Worm (Caenorhabditis elegans): ENCODE measurements around the gene Y102A5C.4.

DNA sequence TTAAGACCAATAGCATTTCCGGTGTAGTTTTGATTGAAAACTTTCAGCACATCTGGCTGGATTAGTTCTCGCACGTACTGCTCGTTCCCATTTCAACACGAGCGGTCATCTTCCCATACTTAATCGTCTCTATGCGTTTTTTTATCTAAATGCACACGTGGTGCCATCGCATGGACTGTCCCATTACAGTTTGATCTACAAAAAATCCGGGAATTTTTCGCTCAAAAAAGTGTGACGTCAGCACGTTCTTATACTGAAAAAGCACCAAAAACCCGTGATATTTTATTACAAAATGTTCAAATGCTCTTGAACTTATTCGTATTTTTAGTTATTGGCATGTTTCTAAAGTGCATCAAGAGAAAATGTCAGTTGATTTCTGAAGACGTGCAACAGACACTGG lies at the start of gene Y102A5C.4:
- TF ChIP-seq pqm-1 (tag; optimal IDR thresholded peaks at IDR 0.05) (no peak), hlh-17 (GFP tag; optimal IDR thresholded peaks at IDR 0.05; ENCODE audit: borderline replicate concordance) (no peak), lsy-2 (tag; optimal IDR thresholded peaks at IDR 0.05) (no peak), nhr-237 (tag; optimal IDR thresholded peaks at IDR 0.05) (no peak), ceh-90 (tag; optimal IDR thresholded peaks at IDR 0.05) (no peak), ces-1 (GFP tag; optimal IDR thresholded peaks at IDR 0.05) (no peak)
